Fruit fly (Drosophila melanogaster) whole organism: ENCODE data around the gene Vdup1.

Experiments used
- CG8478 ChIP-seq: fragments of >200 bp; optimal IDR thresholded peaks from 2 replicates; lab custom pipeline; 2018; ENCODE audit warnings: inconsistent platforms
- Dll ChIP-seq: fragments of >200 bp; optimal IDR thresholded peaks from 2 replicates; lab custom pipeline; 2017
- EcR ChIP-seq, 2 experiments: fragments of >200 bp; optimal IDR thresholded peaks; 2 replicates each; lab custom pipeline; 2017; ENCODE audit warnings: missing biosample characterization in 2 of 2, missing genetic modification characterization in 2 of 2, missing genetic modification reagents in 2 of 2
- pan ChIP-seq: fragments of >200 bp; optimal IDR thresholded peaks from 2 replicates; lab custom pipeline; 2017
- psq ChIP-seq: fragments of >200 bp; optimal IDR thresholded peaks from 2 replicates; lab custom pipeline; 2017
- usp ChIP-seq: fragments of >200 bp; optimal IDR thresholded peaks from 2 replicates; lab custom pipeline; 2017; ENCODE audit warnings: missing biosample characterization, missing genetic modification characterization, mixed read lengths

DNA sequence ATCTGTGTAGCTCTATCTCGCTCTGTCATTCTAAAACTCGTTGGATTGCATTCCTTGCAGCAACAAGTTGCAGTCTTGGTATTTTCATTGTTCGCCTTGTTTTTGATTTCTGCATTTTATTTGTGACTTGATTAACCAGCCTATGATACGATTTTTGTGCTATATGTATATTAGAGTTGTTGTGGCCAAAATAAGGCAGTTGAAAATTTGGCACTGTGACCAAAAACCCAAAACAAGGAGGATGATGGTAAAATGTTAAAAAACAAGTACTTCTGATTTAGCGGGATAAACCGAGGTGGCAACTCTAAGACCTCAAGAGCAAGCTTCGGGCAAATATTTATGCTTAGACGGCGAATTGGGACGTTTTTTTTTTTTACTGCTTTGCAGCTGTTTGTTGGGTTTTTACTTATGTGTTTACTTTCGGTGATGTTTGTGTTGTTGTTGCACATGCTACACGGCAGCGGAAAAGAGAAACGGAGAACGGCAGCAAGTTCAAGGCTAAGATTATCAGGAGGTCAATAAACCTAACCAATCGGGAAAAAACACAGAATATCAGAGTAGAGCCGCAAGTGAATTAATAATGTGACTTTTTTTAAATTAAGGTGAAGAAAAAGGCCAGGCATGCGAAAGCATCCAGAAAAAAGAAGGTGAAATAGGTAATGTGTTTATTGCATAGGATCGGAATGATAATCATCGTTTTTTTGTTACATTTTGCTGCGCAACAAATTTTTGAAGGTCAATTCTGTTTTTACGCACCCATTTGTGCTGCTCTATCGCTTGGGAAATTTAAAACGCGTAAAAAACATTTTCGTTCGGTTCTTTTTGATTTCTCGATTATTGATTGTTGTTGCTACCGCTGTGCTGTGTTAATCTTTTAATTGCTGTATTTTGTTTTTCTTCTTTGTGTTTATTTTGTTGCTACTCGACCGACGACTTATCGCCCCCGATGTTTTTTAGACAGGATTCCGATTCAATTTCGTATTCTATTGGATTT, 38.9 kb downstream of the Vdup1 start:
- no peak for TF ChIP-seq psq (lab: Kevin White, UChicago)
- no peak for TF ChIP-seq Dll (lab: Kevin White, UChicago)
- peak in 1 of 2 experiments; percentile 42 for TF ChIP-seq EcR (GFP tag; optimal IDR thresholded peaks at IDR 0.05; lab: Kevin White, UChicago)
- TF ChIP-seq usp (GFP tag; lab: Kevin White, UChicago), result no peak
- no peak for TF ChIP-seq CG8478 (lab: Kevin White, UChicago)
- TF ChIP-seq pan (lab: Kevin White, UChicago), result no peak
